Worm (Caenorhabditis elegans) whole organism, L4/young adult: ENCODE data around the gene ddb-1.

Experiments used
- W03F9.2 ChIP-seq: fragments of 150-350 bp; optimal IDR thresholded peaks from 2 replicates; lab custom pipeline; 2014; ENCODE audit warnings: missing biosample characterization, missing genetic modification characterization
- dao-5 ChIP-seq: sonication (generic microtip); optimal IDR thresholded peaks from 2 replicates; lab custom pipeline; 2016; ENCODE audit warnings: missing genotype, missing genetic modification characterization, moderate library complexity, missing compliant biosample characterization
- him-1 ChIP-seq: sonication (generic microtip); optimal IDR thresholded peaks from 2 replicates; lab custom pipeline; 2016; ENCODE audit warnings: missing genotype, missing genetic modification reagents, missing genetic modification characterization, missing compliant biosample characterization

DNA sequence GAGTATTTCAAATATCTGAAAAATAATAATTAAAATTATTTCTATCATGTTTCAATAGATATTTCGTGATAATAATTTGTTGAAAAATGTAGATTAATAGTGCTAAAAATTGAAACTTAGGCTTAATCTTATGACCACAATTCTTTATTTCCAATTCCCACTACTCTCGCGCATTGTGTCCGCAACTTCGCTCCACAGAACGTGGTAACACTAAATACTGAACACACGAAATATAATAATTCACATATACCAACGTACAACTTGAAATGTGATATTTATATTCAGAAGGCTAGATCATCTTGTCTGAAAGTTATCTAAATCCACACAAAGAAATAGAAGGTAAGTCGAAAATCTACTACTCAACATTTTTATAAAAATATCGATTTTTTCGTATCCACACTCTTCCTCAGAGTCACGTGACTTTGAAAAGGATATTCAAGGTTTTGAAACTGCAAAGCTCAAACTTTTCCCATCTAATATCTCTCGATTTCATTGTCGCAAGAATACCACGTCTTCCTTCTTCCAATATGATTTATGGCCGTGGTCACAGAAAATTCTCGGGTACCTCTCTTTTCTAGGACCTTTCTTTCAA, 35.8 kb upstream of the ddb-1 start, which contains the start of gene eri-12:
- TF ChIP-seq him-1 (tag; lab: Kevin White, UChicago) (no peak), dao-5 (tag; lab: Kevin White, UChicago) (no peak), W03F9.2 (tag; lab: Kevin White, UChicago) (no peak)
